Fruit fly (Drosophila melanogaster) Kc167 (cell line): ENCODE results near the gene hay.

Experiments
- Myc ChIP-seq: fragments of >200 bp; optimal IDR thresholded peaks from 2 replicates; lab custom pipeline; 2017; ENCODE audit warnings: missing external identifiers
- Sin3A ChIP-seq: fragments of >200 bp; optimal IDR thresholded peaks from 2 replicates; lab custom pipeline; 2018; ENCODE audit warnings: missing external identifiers
- h ChIP-seq: fragments of >200 bp; optimal IDR thresholded peaks from 3 replicates; lab custom pipeline; 2018; ENCODE audit warnings: missing external identifiers
- insv ChIP-seq: fragments of >200 bp; optimal IDR thresholded peaks from 3 replicates; lab custom pipeline; 2018; ENCODE audit warnings: missing external identifiers
- psq ChIP-seq: fragments of >200 bp; optimal IDR thresholded peaks from 2 replicates; lab custom pipeline; 2017; ENCODE audit warnings: missing external identifiers
- ttk ChIP-seq: sonication (Bioruptor generic); optimal IDR thresholded peaks from 2 replicates; lab custom pipeline; 2017; ENCODE audit warnings: missing external identifiers

hay gene

DNA sequence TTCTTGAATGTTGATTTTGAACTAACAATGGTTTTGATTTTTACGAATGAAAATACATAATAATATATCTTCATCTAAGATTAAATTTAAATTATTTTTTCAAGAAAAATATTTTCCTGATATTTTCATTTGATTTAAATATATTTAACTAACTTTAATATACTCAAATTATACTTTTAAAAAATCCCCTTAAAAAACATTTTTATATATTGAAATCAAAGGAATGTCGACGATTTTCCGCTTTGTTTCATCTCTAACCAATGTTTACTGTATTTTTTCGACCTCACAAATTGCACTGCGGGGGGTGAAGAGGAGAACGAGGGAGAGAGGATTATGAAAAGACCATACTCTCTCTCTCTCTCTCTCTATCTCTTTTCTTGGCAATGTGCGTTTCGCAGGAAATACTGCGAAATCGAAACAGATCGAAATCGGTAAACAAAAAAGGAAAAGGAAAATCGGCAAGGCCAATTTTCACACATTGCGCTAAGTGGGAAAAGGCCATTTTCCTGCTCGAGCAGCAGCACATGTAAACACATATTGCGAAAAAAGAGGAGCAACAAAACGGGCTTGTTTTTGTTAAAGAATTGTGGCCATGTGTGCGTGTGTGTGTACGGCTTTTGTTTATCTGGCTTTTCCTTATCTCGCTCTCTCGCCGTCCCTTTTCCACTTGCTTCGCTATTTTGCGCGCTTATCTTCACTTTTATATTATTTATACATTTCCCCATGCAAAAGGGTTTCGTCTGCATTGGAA lies 29.3 kb downstream of the hay start:
- TF ChIP-seq ttk (no peak), psq (lab: Kevin White, UChicago) (no peak), insv (lab: Kevin White, UChicago) (no peak), Myc (lab: Kevin White, UChicago) (no peak), Sin3A (no peak), h (lab: Kevin White, UChicago) (no peak)

DNA sequence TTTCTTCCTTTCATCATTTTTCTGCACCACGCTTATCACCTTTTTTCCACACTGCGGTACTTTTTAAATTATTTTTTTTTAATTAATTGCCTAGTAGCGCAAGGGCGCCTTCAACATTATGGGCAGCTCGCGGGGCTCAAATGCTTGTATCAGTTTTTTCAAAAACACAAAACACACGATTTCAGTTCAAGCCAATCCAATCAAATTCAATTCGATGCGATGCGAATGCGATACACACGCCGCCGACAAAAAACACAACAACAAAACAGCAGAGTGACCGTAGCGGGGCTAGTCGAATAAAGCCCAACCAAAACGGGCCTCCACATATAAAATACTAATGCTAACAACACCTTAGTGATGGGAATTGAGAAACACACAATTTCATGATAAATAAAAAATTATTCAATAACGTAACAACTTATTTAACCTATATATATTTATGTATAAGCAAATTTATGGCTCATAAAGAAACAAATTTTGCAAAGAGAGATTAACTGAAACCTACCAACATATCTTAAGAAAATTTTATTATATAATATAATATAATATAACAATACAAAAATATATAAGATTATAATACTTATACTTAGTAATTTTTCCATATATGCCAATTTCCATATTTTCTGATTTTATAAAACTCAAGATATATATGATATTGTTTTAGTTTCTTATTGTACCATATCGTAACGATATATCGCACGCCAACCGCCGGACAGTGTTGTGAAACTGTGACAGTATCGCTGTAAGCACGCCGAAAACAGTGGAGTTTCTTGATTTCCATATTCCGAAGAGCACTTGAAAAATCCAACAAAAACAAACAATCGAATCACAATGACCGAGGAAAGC lies 30.1 kb downstream of the hay start, which contains the start of the genes CG32066 and CG8003:
Gene CG32066, minus strand, starts transcription at position 270 of the 846 bp plus-strand sequence.
Gene CG8003, plus strand, starts transcription at position 732 of the 846 bp plus-strand sequence.
- TF ChIP-seq Sin3A (no peak), ttk (no peak), insv (lab: Kevin White, UChicago) (no peak)

DNA sequence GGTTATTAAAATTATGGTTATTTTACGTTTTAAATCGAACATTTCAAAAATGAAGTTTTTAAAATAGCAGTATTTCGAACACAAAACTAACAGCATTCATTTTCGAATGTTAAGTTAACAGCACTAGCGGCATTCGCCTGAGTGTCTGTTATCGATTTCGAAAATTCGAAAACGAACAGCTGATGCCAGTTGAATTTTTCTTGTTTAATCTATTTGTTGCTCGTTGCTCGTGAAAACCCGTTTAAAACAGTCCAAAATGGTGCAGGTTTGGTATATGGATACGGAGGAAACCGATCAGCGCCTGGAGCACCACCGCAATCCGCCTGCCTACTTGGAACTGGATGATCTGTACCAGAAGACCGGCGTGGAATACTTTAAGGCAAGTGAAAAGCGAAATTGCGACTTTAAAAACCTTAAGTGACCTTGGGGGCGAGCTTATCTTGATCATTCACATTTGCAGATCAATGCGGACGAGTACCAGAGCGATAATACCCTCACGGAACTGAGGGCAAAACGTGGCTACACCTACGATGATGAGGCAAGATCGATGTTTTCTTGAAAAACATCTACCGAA lies 32.4 kb downstream of the hay start, which contains the start of gene Adi1:
Gene Adi1, plus strand, starts transcription at position 187 of the 574 bp plus-strand sequence.
- TF ChIP-seq h (lab: Kevin White, UChicago) (no peak), ttk (no peak), Myc (lab: Kevin White, UChicago) (no peak), insv (lab: Kevin White, UChicago) (no peak), Sin3A (no peak), psq (lab: Kevin White, UChicago) (no peak)

DNA sequence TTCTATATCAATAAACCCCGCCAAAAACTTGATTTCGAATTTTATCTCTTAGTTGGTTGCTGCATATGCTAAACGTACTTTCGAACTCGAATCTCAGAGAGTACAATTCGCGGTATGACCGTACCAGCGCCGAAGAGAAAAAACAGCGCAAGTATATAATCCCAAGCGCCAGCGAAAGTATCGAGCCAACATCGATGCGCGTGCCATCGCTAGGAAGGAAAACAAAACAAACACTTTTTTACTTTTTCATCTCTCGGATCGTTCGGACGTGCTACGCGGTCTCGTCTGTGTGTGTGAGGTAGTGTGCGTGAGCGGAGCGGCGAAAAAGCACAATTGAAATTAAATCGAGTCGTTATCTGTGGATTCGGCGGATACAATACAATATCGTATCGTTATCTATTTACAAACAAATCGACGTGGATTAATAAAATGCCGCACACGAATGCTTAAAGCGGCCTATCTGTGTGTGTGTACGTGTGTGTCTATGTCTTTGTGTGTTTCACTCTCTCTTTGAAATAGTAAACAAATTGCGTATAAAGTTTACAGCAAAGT lies 33.7 kb downstream of the hay start, which contains the start of gene simj:
Gene simj, plus strand, starts transcription at position 229 of the 552 bp plus-strand sequence.
- no peak for TF ChIP-seq Myc (lab: Kevin White, UChicago)
- no peak for TF ChIP-seq insv (lab: Kevin White, UChicago)
- TF ChIP-seq Sin3A, result no peak
- no peak for TF ChIP-seq psq (lab: Kevin White, UChicago)
- no peak for TF ChIP-seq ttk
- no peak for TF ChIP-seq h (lab: Kevin White, UChicago)

DNA sequence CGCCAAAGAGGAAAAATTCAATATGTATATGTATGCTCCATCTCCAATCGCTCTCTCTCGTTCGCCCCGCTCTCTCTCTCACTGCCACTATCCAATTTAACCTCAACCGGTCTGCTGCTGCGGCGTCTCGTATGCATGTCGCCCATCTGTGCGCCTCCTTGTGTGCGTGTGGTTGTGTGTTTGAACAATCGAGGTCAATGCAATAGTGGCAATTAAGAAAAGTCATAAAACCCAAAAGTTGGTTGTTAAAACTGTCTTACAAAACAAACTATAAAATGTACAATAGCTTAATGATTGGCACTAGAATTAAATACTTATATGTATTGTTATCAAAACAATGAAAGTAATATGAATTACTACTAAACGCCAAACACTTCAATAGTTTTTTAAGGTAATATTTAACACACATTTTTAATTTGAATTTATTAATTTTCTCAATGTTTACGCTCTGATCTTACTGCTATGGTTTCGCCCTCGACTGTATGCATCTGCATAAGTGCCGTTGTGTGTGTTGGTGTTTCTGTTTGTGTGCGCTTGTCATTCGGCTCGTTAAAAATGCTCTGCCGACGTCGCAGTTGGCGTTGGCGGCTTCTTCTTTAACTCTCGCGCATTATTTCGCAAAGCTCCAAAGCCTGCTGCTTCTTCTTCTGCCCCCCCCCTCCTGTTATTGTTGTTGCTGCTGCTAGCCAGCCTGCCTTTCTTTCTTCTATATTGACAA lies 34.7 kb downstream of the hay start:
- TF ChIP-seq Sin3A, result no peak
- no peak for TF ChIP-seq h (lab: Kevin White, UChicago)

DNA sequence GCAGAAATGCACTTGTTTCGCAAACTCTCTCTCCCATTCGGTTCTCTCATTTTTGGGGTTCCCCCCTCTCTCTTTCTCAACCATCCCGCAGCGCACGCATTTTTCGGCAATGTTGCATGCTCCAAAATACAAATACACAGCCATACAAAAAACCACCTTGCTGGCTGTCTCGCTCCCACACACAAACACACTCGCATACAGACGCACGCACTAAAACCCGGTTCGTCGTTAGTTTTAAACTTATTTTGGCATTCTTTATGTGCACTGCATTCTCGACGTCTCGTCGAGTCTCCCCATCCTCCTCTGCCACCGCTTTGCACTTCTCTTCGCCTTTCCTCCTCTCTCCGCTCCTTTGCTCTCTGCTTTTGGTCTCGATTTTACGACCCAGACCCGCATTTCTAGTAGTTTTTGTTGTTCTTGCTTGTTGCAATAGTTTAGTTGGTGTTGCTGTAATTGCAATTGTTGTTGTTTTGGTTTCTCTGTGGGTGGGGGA lies 35.7 kb downstream of the hay start:
- TF ChIP-seq ttk (no peak), psq (lab: Kevin White, UChicago) (no peak), insv (lab: Kevin White, UChicago) (no peak), h (lab: Kevin White, UChicago) (no peak), Sin3A (no peak), Myc (lab: Kevin White, UChicago) (no peak)

DNA sequence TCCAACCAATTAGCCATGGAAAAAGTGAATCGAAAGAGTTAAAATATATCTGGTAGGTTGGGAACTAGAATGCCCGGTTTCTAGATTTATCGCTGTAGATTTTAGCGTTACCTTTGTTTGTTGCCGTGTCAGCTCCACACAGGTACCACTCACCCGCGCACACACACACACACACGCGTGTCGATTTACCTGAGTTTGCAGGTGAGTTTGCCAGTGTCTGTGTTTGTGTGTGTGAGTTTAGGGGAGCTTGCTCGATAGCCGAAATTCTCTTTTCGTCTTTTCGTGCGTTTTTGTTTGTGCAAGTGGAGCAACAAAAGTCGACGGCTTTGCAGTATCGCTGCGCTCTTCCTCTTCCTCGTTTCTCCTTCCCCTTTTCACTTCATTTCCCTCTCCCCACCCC lies 36.5 kb downstream of the hay start:
- TF ChIP-seq h (lab: Kevin White, UChicago), result no peak
- TF ChIP-seq insv (lab: Kevin White, UChicago), result no peak
- TF ChIP-seq Myc (lab: Kevin White, UChicago), result no peak
- no peak for TF ChIP-seq Sin3A
- TF ChIP-seq psq (lab: Kevin White, UChicago), result no peak
- TF ChIP-seq ttk, result no peak

DNA sequence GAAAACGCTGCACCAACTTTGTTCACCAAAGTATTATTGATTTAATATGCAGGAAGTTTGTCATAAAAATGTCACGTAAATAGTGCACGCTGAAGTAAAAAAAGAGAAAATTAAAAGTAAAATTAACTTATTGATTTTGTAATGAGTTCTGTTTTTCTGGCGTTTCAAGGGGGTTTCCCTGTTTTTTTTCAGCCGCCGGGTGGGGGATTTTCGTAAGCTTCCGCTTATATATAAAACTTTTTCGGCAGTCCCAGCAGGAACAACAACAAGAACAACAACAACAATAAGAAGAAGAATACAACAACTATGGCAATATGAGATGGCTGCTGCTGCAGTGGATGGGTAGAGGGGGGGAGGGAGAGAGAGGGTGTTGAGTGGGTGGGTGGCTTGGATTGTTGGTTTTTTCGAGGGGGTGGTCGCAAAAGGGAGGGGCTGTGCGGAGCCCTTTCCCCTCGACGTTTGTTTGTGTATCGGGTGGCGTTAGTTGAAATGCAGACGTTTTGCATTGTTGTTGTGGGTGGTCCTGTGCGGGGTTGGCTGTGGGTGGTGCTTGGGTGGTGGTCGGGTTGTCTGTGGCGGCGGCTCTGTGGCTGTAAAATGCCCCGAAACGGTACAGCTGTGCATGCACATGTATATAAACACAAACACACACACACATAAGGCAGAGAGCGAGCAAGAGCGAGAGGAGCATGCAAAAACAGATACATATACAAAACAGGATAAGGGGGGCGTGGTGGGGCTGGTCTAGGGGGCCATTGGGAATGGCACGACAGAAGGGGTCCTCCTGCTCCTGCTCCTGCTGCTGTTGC lies 38.9 kb downstream of the hay start:
- TF ChIP-seq Myc (lab: Kevin White, UChicago) (no peak), Sin3A (no peak), h (lab: Kevin White, UChicago) (no peak), insv (lab: Kevin White, UChicago) (no peak), ttk (no peak), psq (lab: Kevin White, UChicago) (no peak)

DNA sequence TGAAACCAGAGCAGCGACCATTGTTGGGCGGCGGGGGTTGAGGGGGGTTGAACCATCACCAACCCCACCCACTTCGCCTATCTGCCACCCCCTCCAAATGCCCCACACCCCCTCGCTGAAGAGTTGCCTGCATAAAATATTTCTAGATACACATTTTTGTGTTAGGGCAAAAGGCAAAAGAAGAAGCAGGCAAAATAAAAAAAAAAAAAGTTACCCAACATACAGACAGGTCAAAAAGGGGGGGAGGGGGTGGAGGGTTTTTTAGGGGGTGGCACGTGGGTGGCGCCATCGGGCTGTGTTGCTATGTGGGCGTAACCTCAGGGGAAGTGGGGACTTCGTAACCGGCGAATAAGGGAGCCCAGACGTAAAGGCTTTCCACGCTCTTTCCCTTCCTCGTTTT lies 41.7 kb downstream of the hay start:
- TF ChIP-seq Sin3A (no peak), Myc (lab: Kevin White, UChicago) (no peak), ttk (no peak), psq (lab: Kevin White, UChicago) (no peak), insv (lab: Kevin White, UChicago) (no peak), h (lab: Kevin White, UChicago) (no peak)

DNA sequence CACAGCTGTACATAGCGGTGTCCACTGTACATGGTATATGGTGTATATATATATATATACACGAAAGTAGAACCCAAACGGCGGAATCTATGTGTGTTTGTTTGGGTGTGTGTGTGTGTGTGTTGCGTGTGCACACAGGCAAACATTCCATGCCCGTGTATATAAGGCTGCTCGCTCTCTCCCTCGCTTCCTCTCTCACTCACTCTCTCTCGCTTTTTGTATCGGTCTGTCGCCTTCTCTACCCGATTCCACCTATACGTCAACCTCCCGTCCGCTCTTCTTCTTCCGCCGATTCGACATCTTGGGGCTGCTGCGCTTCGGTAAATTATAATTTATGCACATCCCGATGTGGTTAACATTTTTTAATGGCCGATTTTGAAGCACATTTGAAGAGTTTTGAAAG lies 43.3 kb downstream of the hay start:
- TF ChIP-seq Myc (lab: Kevin White, UChicago) (no peak), h (lab: Kevin White, UChicago) (no peak), Sin3A (no peak), insv (lab: Kevin White, UChicago) (no peak), ttk (no peak), psq (lab: Kevin White, UChicago) (no peak)
